Fruit fly (Drosophila melanogaster) S2 (cell line): Measurements from ENCODE around the gene ph-d.

ENCODE experiments used
- CG8478 ChIP-seq: fragments of >200 bp; optimal IDR thresholded peaks from 2 replicates; lab custom pipeline; 2018
- CTCF ChIP-seq, 2 experiments: fragments of >200 bp; optimal IDR thresholded peaks; 2 replicates each; lab custom pipeline; 2018

- TF ChIP-seq CG8478 (lab: Kevin White, UChicago) (no peak), CTCF (optimal IDR thresholded peaks at IDR 0.05; lab: Kevin White, UChicago) (no peak)
These were observed 14.4 kb downstream of the ph-d start for dm6 chrX:2108639-2109038.
